Worm (Caenorhabditis elegans) whole organism, L4/young adult: ENCODE results near the gene csn-5.

Experiments used
- W03F9.2 ChIP-seq: fragments of 150-350 bp; optimal IDR thresholded peaks from 2 replicates; lab custom pipeline; 2014; ENCODE audit warnings: missing biosample characterization, missing genetic modification characterization
- dao-5 ChIP-seq: sonication (generic microtip); optimal IDR thresholded peaks from 2 replicates; lab custom pipeline; 2016; ENCODE audit warnings: missing genotype, missing genetic modification characterization, moderate library complexity, missing compliant biosample characterization
- him-1 ChIP-seq: sonication (generic microtip); optimal IDR thresholded peaks from 2 replicates; lab custom pipeline; 2016; ENCODE audit warnings: missing genotype, missing genetic modification reagents, missing genetic modification characterization, missing compliant biosample characterization

Gene csn-5

DNA sequence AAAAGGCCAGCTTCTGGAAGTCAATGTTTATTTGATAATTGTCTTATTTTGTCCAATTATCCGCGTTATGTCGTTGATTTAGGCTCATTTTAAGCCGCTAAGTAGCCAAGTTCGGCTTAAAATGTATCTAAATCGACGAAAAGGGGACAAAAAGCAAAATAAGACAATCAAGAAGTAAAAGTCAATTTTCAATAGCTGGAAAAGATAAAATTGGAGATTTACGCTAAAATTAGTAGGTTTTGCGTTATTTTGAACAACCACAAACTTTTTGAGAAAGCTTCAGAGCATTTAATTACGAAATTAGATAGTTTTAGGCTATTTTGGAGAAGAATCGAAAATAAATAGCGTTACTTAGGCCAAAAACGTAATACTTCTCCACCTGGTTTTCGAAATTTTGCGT is 13.6 kb downstream of the csn-5 start:
- no peak for TF ChIP-seq dao-5
- no peak for TF ChIP-seq him-1 (tag; lab: Kevin White, UChicago)
- no peak for TF ChIP-seq W03F9.2 (tag; lab: Kevin White, UChicago)

DNA sequence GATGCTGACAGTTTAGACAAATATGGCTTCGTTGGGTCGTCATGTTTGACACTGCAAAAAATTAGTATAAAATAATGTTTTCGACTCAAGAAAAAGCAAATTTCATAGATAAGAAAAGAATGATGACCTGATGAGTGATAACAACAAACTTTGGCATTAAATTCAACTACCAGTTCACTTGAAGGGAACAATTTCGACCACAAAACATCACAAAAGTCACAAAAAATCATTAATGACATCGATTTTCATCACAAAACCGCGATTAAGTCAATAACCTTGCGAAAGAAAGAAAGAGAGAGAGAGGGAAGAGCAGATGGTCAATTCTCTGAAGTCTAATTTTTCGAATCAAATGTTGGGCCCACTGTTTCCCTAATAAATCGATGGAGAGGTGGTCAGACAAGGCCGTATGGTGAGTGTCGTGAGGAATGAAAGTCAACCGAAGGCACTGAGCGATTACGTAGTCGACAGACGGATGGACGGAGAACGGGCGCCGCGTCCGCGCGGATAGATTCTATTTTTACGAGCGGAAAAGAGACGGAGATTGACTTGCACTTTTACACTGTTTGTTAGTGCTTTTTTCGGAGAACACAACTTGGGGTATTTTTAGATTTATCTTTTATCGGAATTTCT is 15.2 kb downstream of the csn-5 start, which contains the start of gene bec-1:
TSS of gene bec-1 (minus strand) at position 51 of the 630 bp plus-strand sequence.
- TF ChIP-seq W03F9.2 (tag; lab: Kevin White, UChicago) (no peak), dao-5 (no peak), him-1 (tag; lab: Kevin White, UChicago) (no peak)

DNA sequence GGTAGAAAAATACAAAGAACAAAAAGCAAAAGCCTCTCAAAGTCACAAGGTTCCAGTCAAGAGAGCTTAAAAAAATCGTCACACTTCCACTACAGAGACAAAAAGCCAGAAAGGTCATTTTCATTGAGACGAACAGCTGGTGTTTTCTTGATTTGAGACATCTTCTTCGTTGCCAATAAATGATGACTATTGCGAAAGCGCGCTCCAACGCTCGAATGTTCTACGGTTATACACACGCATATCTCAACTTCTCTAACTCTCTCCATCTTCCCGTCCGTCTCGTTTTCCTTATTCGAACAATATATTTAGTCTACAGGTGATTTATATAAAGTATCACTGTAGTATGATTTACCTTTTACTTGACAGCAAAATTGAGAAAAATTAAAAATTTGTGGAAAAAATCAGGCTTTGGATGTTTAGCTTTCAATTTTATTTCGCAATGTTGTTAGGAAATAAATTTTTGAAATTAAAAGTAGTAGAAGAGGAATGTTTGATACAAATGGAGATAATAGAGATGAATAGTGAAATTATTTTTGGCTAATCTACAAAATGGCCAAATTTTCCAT is 16.1 kb downstream of the csn-5 start:
- TF ChIP-seq him-1 (tag; lab: Kevin White, UChicago) (no peak), W03F9.2 (tag; lab: Kevin White, UChicago) (peak; percentile 32)

- TF ChIP-seq W03F9.2 (tag; lab: Kevin White, UChicago) (peak; percentile 11), him-1 (tag; lab: Kevin White, UChicago) (no peak)
Measured at ce11 chrIV:5666115-5667028, 17.0 kb downstream of the csn-5 start.

DNA sequence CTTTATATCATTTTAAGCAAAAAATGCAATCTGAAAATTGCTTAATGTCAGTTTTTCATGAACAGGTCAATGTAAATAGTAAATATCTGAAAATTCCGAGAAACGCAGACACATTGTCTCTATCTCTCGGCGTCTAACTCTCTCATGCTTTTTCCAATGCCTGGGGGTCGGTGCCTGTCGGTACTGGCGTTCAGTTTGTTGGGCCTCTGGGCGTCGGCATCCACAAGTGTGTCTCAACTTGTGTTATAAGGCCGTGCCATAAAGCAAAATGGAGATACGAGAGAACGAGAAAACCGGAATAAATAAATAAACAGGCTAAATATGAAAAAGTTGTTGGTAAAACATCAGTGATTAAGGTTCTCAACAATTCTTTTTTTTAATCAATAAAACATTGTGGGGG is 17.9 kb downstream of the csn-5 start:
- TF ChIP-seq him-1 (tag; lab: Kevin White, UChicago) = no peak
- no peak for TF ChIP-seq dao-5
- no peak for TF ChIP-seq W03F9.2 (tag; lab: Kevin White, UChicago)

ce11 chrIV:5669459-5669858 is 20.1 kb downstream of the csn-5 start, which contains the start of gene T19E7.6:
Gene T19E7.6, minus strand, starts transcription at chrIV:5669503.
- TF ChIP-seq W03F9.2 (tag; lab: Kevin White, UChicago) = no peak
- no peak for TF ChIP-seq dao-5
- no peak for TF ChIP-seq him-1 (tag; lab: Kevin White, UChicago)

DNA sequence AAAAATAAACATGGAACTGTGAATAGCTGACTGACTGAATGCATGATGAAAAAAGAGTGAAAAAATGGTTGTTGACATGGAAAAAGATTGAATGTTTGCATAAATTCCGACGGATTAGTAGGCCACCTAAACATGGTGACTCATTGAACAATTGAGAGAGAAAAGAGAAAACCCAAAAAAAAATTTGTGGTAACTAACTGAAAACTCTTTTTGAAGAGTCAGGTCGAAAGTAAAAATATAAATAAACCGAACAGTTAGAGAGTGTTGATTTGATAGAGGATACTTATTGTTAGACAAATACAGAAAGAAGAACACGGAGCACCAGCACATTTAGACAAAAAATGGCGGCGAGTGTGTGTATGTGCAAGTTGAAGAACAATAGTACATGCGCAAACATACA is 22.0 kb downstream of the csn-5 start:
- TF ChIP-seq dao-5 = no peak
- TF ChIP-seq W03F9.2 (tag; lab: Kevin White, UChicago) = no peak
- TF ChIP-seq him-1 (tag; lab: Kevin White, UChicago) = no peak

- TF ChIP-seq W03F9.2 (tag; lab: Kevin White, UChicago) (no peak), dao-5 (no peak), him-1 (tag; lab: Kevin White, UChicago) (no peak)
Measured at ce11 chrIV:5674435-5674834, 25.1 kb downstream of the csn-5 start, which contains the start of gene srd-5. Gene srd-5, minus strand, starts transcription at chrIV:5674535.

DNA sequence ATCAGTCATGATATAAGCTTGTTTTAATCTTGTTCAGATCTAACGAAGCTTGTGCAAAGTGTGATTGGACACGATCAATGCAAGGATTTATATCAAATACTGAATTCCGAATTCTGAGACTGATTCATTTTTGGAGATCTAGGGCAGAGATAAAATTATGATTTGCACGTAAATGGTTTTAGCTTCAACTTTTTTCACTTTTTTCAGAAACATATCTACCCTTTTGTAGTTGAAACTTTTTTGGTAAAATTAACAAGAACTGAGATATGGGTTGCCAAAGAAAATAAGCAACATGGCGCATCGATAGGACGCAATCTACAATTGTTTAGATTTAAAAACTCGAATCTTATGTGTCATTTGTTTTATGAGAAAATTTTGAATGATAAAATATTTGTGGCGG is 28.7 kb downstream of the csn-5 start, which contains the start of gene C55C3.4:
TSS of gene C55C3.4 (minus strand) at position 101 of the 400 bp plus-strand sequence.
- no peak for TF ChIP-seq dao-5
- no peak for TF ChIP-seq him-1 (tag; lab: Kevin White, UChicago)
- no peak for TF ChIP-seq W03F9.2 (tag; lab: Kevin White, UChicago)

DNA sequence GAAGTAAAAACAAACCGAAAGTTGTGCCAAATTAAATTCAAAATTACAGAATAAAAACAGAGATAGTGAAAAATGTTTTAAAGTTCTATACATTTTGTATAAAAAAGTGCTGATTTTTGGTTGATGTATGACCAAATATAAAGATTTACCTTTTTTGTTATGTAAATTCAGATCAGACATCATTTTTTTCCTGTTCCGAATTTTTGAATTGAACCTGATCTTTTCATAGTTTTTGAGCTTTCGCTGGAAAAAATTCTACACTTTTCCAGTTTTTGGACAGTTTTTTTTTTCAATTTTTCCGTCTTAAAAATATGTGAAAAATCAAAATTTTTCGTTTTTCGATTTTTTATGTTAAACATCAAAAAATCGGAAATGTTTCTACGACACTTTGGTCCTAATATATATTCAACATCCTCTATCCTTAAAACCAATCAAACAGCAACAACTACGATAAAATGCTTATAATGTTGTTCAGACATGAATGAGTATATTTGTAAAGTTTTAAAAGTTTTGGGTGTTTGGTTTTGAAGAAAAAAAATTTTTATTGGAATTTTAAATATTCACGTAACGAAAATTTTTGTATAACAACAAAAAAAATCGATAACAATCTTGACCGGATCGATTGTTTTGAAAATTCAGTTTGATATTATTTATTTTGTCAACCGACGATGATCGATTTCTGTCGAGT is 33.4 kb downstream of the csn-5 start, which contains the start of the genes C55C3.7 and C55C3.6:
TSS of gene C55C3.7 (minus strand) at position 101 of the 688 bp plus-strand sequence.
TSS of gene C55C3.6 (plus strand) at position 638 of the 688 bp plus-strand sequence.
- TF ChIP-seq dao-5 = no peak
- no peak for TF ChIP-seq him-1 (tag; lab: Kevin White, UChicago)
- no peak for TF ChIP-seq W03F9.2 (tag; lab: Kevin White, UChicago)

ce11 chrIV:5685014-5685413 is 35.7 kb downstream of the csn-5 start, which contains the start of gene C55C3.3:
Gene C55C3.3, plus strand, starts transcription at chrIV:5685287.
- TF ChIP-seq W03F9.2 (tag; lab: Kevin White, UChicago) (no peak), him-1 (tag; lab: Kevin White, UChicago) (no peak), dao-5 (no peak)

- TF ChIP-seq him-1 (tag; lab: Kevin White, UChicago) (no peak), W03F9.2 (tag; lab: Kevin White, UChicago) (no peak), dao-5 (no peak)
Measured at ce11 chrIV:5690386-5691080, 41.2 kb downstream of the csn-5 start, which contains the start of gene C55C3.8. Gene C55C3.8, plus strand, starts transcription at chrIV:5691030.
